Fruit fly (Drosophila melanogaster): Measurements from ENCODE around the gene Muted.
A peak's percentile ranks its signal among the peaks of the same experiment; 100 is the strongest.

DNA sequence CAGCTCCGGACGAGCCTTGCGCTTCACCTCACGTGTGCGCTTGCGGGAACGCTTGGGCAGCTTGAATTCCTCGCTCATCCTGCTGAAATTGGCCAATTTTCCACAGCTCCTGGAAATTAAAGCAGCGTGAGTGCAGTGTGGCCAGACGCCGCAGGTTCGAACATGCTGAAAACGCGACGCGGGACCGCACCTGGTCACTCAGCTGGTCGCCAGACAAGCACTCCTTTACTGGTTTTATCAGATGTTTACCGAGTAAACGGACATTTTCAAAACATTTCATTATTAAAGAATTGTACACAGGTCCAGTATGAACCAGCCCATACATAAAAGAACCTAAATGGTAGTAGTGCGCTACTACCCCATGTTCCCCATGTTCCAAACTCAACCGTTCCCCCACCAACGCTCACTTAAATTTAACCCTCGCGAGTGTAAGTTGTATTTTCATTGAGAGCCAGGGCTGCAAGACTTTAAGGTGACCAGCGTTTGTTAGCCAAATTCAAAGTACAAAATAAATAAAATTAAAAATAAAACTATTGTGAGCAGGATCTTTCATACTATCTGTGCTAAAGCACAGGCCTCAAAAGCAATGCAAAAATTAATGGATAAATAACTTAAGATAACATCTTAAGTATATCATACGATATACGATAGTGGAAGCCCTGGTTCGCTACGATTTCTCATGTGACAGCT is at the start of gene Muted, which contains the start of the genes JMJD6 and CG7071:
- TF ChIP-seq OdsH (GFP tag; optimal IDR thresholded peaks at IDR 0.05) (peak; percentile 91), psq (GFP tag; optimal IDR thresholded peaks at IDR 0.05) (peak; percentile 84), pan (optimal IDR thresholded peaks at IDR 0.05) (no peak), Myc (optimal IDR thresholded peaks at IDR 0.05) (peak; percentile 55), rgr (GFP tag; optimal IDR thresholded peaks at IDR 0.05) (peak; percentile 92), dmrt93B (GFP tag; optimal IDR thresholded peaks at IDR 0.05) (peak; percentile 77), Hr78 (GFP tag; optimal IDR thresholded peaks at IDR 0.05) (no peak), Hr83 (GFP tag; optimal IDR thresholded peaks at IDR 0.05; ENCODE audit: poor library complexity, severe bottlenecking) (peak; percentile 68), N (GFP tag; optimal IDR thresholded peaks at IDR 0.05) (no peak)
